Worm (Caenorhabditis elegans) whole organism, mixed stage, embryonic: ENCODE results near the gene sucl-2.

ENCODE experiments used
- ces-1 ChIP-seq: fragments of 150-350 bp; optimal IDR thresholded peaks from 2 replicates; lab custom pipeline; 2014; ENCODE audit warnings: missing biosample characterization, missing genetic modification reagents, missing genetic modification characterization
- elt-3 ChIP-seq: fragments of 150-350 bp; optimal IDR thresholded peaks from 2 replicates; lab custom pipeline; 2014; ENCODE audit warnings: missing biosample characterization, missing genetic modification characterization
- lin-13 ChIP-seq: fragments of 150-350 bp; optimal IDR thresholded peaks from 2 replicates; lab custom pipeline; 2014; ENCODE audit warnings: missing biosample characterization, missing genetic modification characterization
- lin-32 ChIP-seq: fragments of 200-800 bp; sonication (Bioruptor generic); optimal IDR thresholded peaks from 2 replicates; lab custom pipeline; 2018; ENCODE audit warnings: mild to moderate bottlenecking, missing genetic modification characterization, missing compliant biosample characterization
- nhr-237 ChIP-seq: fragments of 150-350 bp; optimal IDR thresholded peaks from 2 replicates; lab custom pipeline; 2014; ENCODE audit warnings: missing biosample characterization, missing genetic modification characterization
- pha-4 ChIP-seq: fragments of 150-350 bp; optimal IDR thresholded peaks from 2 replicates; lab custom pipeline; 2018; ENCODE audit warnings: missing biosample characterization, missing genetic modification reagents, missing genetic modification characterization
- unc-39 ChIP-seq: fragments of 150-350 bp; optimal IDR thresholded peaks from 2 replicates; lab custom pipeline; 2014; ENCODE audit warnings: missing biosample characterization, missing genetic modification characterization

DNA sequence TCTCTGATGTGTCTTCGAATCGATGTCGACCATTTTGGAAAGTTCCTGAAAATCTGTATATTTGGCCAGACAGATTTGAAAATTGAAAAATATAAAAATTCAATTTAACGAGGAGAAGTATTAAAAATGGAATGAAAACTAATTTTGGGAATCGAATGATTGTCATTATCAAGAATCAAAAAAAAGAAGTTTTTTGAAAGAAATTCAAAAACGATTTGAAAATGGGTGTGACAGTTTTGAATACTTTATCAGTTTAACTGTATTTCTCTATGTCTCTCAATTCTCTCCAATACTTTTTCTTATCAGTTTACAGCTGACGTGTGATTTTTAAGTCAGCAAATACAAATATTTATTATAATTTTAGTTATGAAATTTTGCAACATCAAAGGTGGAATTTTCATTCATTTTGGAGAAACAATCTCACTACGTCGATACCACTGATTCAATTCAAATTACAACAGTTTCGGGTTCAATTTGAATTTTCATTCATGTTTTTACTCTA lies 42.3 kb upstream of the sucl-2 start, which contains the start of gene fbxa-59:
- TF ChIP-seq unc-39 (no peak), ces-1 (GFP tag; lab: Kevin White, UChicago) (no peak), pha-4 (tag; lab: Kevin White, UChicago) (no peak), lin-13 (no peak), elt-3 (no peak), nhr-237 (tag; lab: Kevin White, UChicago) (no peak), lin-32 (GFP tag; lab: Kevin White, UChicago) (no peak)
